Fruit fly (Drosophila melanogaster): ENCODE data around the gene CG18170.
A peak's percentile ranks its signal among the peaks of the same experiment; 100 is the strongest.

Gene CG18170

DNA sequence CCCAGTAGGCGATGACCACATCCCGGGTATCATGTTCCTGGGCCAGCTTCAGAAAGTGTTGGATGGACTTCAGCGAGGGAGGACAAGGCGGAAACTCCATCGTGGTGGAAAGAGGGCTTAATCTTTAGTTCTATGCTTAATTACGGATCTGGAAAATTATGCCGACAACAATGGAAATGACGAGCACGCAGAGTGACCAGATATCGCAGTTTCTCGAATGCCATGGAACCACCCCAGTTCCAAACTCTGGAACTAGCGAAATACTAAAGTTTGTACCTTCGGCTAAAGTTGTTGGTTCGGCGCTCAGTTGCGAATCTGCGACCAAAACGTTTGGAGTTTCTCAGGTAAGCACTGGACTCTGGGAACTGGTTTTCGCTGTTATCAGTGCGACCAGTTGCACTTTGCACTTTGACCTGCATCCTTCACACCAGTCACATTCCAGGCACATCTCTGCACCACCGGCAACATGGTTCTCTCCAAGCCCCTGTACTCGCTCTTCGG lies 50.0 kb downstream of the CG18170 start, which contains the start of the genes CG7970 and Vta1 (continued):
- TF ChIP-seq sna (GFP tag; IDR thresholded peaks at IDR 0.05; ENCODE audit: partially characterized antibody) = 0 out of 2 replicates have a peak, but pooled peaks have one; percentile 23

dm6 chr3L:1653752-1654151 lies 51.0 kb downstream of the CG18170 start:
- TF ChIP-seq CG4282 (GFP tag; optimal IDR thresholded peaks at IDR 0.05) (no peak), Ptx1 (GFP tag; IDR thresholded peaks at IDR 0.05) (no peak), CG1647 (GFP tag; optimal IDR thresholded peaks at IDR 0.05) (no peak), CG9609 (GFP tag; optimal IDR thresholded peaks at IDR 0.05) (no peak), Rx (GFP tag; IDR thresholded peaks at IDR 0.05) (no peak), CG1529 (GFP tag; optimal IDR thresholded peaks at IDR 0.05) (no peak), CG18764 (GFP tag; optimal IDR thresholded peaks at IDR 0.05) (no peak), nerfin-1 (tag; optimal IDR thresholded peaks at IDR 0.05) (no peak), sima (GFP tag; optimal IDR thresholded peaks at IDR 0.05) (no peak), exex (tag; optimal IDR thresholded peaks at IDR 0.05) (peak; percentile 82), ato (GFP tag; IDR thresholded peaks at IDR 0.05; ENCODE audit: partially characterized antibody) (0 out of 2 replicates have a peak, but pooled peaks have one; percentile 18), ap (GFP tag; IDR thresholded peaks at IDR 0.05) (no peak), nerfin-2 (GFP tag; IDR thresholded peaks at IDR 0.05; ENCODE audit: partially characterized antibody) (no peak), mirr (GFP tag; optimal IDR thresholded peaks at IDR 0.05) (peak; percentile 71), Atf-2 (GFP tag; optimal IDR thresholded peaks at IDR 0.05) (no peak), trh (GFP tag; optimal IDR thresholded peaks at IDR 0.05) (no peak), Xbp1 (GFP tag; optimal IDR thresholded peaks at IDR 0.05) (no peak), ems (GFP tag; optimal IDR thresholded peaks at IDR 0.05) (no peak), ttk (GFP tag; IDR thresholded peaks at IDR 0.05) (no peak)

- no peak for TF ChIP-seq fd3F (GFP tag; optimal IDR thresholded peaks at IDR 0.05)
- TF ChIP-seq seq (GFP tag; IDR thresholded peaks at IDR 0.05) = 0 out of 2 replicates have a peak, but pooled peaks have one; percentile 24
- TF ChIP-seq zen2 (GFP tag; IDR thresholded peaks at IDR 0.05; ENCODE audit: partially characterized antibody) = peak; percentile 30; the same call in 2 of the 3 replicates
- TF ChIP-seq unc-4 (GFP tag; IDR thresholded peaks at IDR 0.05; ENCODE audit: partially characterized antibody) = 0 out of 2 replicates have a peak, but pooled peaks have one; percentile 32
- peak in 1 of 2 experiments; percentile 46 for TF ChIP-seq crp (GFP tag; optimal IDR thresholded peaks at IDR 0.05)
- no peak for TF ChIP-seq CG16863 (GFP tag; optimal IDR thresholded peaks at IDR 0.05)
- peak; percentile 99 for TF ChIP-seq CG31224 (GFP tag; IDR thresholded peaks at IDR 0.05)
- peak; percentile 69 for TF ChIP-seq Nf-YC (tag; optimal IDR thresholded peaks at IDR 0.05)
- TF ChIP-seq ewg (GFP tag; optimal IDR thresholded peaks at IDR 0.05) = peak; percentile 94
- TF ChIP-seq CG34224 (GFP tag; IDR thresholded peaks at IDR 0.05; ENCODE audit: partially characterized antibody) = 0 out of 3 replicates have a peak, but pooled peaks have one; percentile 41
- peak; percentile 32; the same call in 1 of the 2 replicates for TF ChIP-seq CG13287 (GFP tag; IDR thresholded peaks at IDR 0.05; ENCODE audit: partially characterized antibody)
- peak; percentile 25 for TF ChIP-seq CG10543 (GFP tag; optimal IDR thresholded peaks at IDR 0.05)
- TF ChIP-seq Rx (GFP tag; IDR thresholded peaks at IDR 0.05) = no peak
- TF ChIP-seq onecut (GFP tag; IDR thresholded peaks at IDR 0.05) = peak; percentile 89
- 0 out of 2 replicates have a peak, but pooled peaks have one; percentile 18 for TF ChIP-seq Scr (GFP tag; IDR thresholded peaks at IDR 0.05; ENCODE audit: partially characterized antibody)
- peak; percentile 19 for TF ChIP-seq Med (GFP tag)
- peak; percentile 79 for TF ChIP-seq Deaf1 (tag; optimal IDR thresholded peaks at IDR 0.05)
- no peak for TF ChIP-seq CG3838 (GFP tag; optimal IDR thresholded peaks at IDR 0.05)
- TF ChIP-seq CG3065 (GFP tag; optimal IDR thresholded peaks at IDR 0.05) = no peak
- TF ChIP-seq crol (GFP tag; IDR thresholded peaks at IDR 0.05) = peak; percentile 64
- TF ChIP-seq CG34422 (GFP tag; IDR thresholded peaks at IDR 0.05) = peak; percentile 58; the same call in 1 of the 3 replicates
- 0 out of 2 replicates have a peak, but pooled peaks have one; percentile 23 for TF ChIP-seq sna (GFP tag; IDR thresholded peaks at IDR 0.05; ENCODE audit: partially characterized antibody)
- TF ChIP-seq repo (GFP tag; optimal IDR thresholded peaks at IDR 0.05) = no peak
- no peak for TF ChIP-seq CG7928 (GFP tag; optimal IDR thresholded peaks at IDR 0.05)
- TF ChIP-seq Adf1 (GFP tag; IDR thresholded peaks at IDR 0.05) = peak; percentile 58; the same call in 1 of the 2 replicates
- TF ChIP-seq trem (tag; optimal IDR thresholded peaks at IDR 0.05) = no peak
- no peak for TF ChIP-seq org-1 (GFP tag; optimal IDR thresholded peaks at IDR 0.05)
- TF ChIP-seq scrt (GFP tag; optimal IDR thresholded peaks at IDR 0.05) = peak; percentile 74
Observed at dm6 chr3L:1661738-1662370, 59.1 kb downstream of the CG18170 start.

Measured in whole organism, embryonic.